Fruit fly (Drosophila melanogaster): ENCODE measurements around the gene CG33703.

DNA sequence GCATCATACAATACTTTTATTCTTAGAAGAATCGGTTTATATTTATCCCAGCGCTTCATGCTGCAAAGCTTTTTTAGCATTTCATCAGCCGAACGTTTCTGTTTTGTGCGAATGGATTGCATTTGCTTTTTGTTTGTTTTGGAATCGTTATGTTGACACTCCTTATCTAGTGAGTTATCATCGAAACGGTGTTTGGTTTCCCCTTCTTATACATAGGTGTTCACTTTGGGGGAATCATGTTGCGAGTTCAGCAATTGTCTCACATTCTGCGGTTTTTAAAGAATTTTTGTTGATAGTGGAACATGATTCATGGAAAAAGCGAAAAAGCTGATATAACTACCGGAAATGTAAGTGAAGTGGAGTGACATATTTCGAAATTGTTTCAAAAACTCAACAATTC, 10.2 kb downstream of the CG33703 start:
- TF ChIP-seq insv (optimal IDR thresholded peaks at IDR 0.05) = no peak
- no peak for TF ChIP-seq psq (optimal IDR thresholded peaks at IDR 0.05)
- no peak for TF ChIP-seq h (optimal IDR thresholded peaks at IDR 0.05)
